Worm (Caenorhabditis elegans) whole organism, L4 larva: ENCODE data around the gene tofu-1.

Experiments used
- F44E2.7 ChIP-seq: fragments of 200-800 bp; sonication (Bioruptor generic); IDR thresholded peaks from 2 replicates; pipeline ENCODE4 v2.1.2; 2022; ENCODE audit warnings: missing genetic modification characterization, missing compliant biosample characterization
- F49E8.2 ChIP-seq: sonication (generic microtip); optimal IDR thresholded peaks from 2 replicates; lab custom pipeline; 2016; ENCODE audit warnings: missing compliant biosample characterization, mild to moderate bottlenecking, missing genetic modification characterization, borderline replicate concordance
- T20F7.1 ChIP-seq: fragments of 200-800 bp; sonication (Bioruptor generic); optimal IDR thresholded peaks from 2 replicates; lab custom pipeline; 2018; ENCODE audit warnings: mild to moderate bottlenecking, missing genetic modification characterization, missing compliant biosample characterization
- T26A8.4 ChIP-seq: fragments of 200-800 bp; sonication (Bioruptor generic); IDR thresholded peaks from 2 replicates; pipeline ENCODE4 v1.3.6; 2022; ENCODE audit warnings: missing genetic modification characterization, missing compliant biosample characterization
- Y48G9A.11 ChIP-seq: fragments of 200-800 bp; sonication (Bioruptor generic); IDR thresholded peaks from 2 replicates; pipeline ENCODE4 v1.3.6; 2022; ENCODE audit warnings: missing genetic modification reagents, missing genetic modification characterization, missing compliant biosample characterization
- ZK337.2 ChIP-seq: fragments of 200-800 bp; sonication (Bioruptor generic); IDR thresholded peaks from 2 replicates; pipeline ENCODE4 v1.3.6; 2022; ENCODE audit warnings: missing genetic modification reagents, missing genetic modification characterization, missing compliant biosample characterization
- aha-1 ChIP-seq: fragments of 150-350 bp; peaks from one replicate; lab custom pipeline; 2014; ENCODE audit warnings: missing biosample characterization, missing genetic modification characterization
- ama-1 ChIP-seq: fragments of 150-350 bp; optimal IDR thresholded peaks from 2 replicates; lab custom pipeline; 2014; ENCODE audit warnings: inconsistent platforms, mixed read lengths
- arid-1 ChIP-seq: fragments of 200-800 bp; sonication (Bioruptor generic); conservative IDR thresholded peaks from 2 replicates; pipeline ENCODE4 v1.3.6; 2022; ENCODE audit warnings: missing genetic modification reagents, missing genetic modification characterization, missing compliant biosample characterization
- ctbp-1 ChIP-seq: fragments of 200-800 bp; sonication (Bioruptor generic); IDR thresholded peaks from 2 replicates; pipeline ENCODE4 v1.3.6; 2022; ENCODE audit warnings: missing genetic modification reagents, missing genetic modification characterization, missing compliant biosample characterization
- daf-19 ChIP-seq: fragments of 200-800 bp; sonication (Bioruptor generic); conservative IDR thresholded peaks from 2 replicates; pipeline ENCODE4 v1.3.6; 2022; ENCODE audit warnings: missing genetic modification characterization, missing compliant biosample characterization
- daf-8 ChIP-seq: fragments of 200-800 bp; sonication (Bioruptor generic); IDR thresholded peaks from 2 replicates; pipeline ENCODE4 v1.3.6; 2022; ENCODE audit warnings: missing genetic modification characterization, missing compliant biosample characterization
- dmd-6 ChIP-seq: fragments of 200-800 bp; sonication (Bioruptor generic); IDR thresholded peaks from 2 replicates; pipeline ENCODE4 v1.3.6; 2022; ENCODE audit warnings: missing genetic modification reagents, missing genetic modification characterization, missing compliant biosample characterization
- duxl-1 ChIP-seq: sonication (generic microtip); optimal IDR thresholded peaks from 2 replicates; lab custom pipeline; 2016; ENCODE audit warnings: mild to moderate bottlenecking, missing genetic modification characterization, moderate library complexity, missing compliant biosample characterization; ENCODE audit not compliant: poor library complexity
- egl-27 ChIP-seq: sonication (generic microtip); optimal IDR thresholded peaks from 3 replicates; lab custom pipeline; 2017; ENCODE audit warnings: missing biosample characterization, missing genetic modification reagents, missing genetic modification characterization
- egl-43 ChIP-seq: fragments of 200-800 bp; sonication (Bioruptor generic); IDR thresholded peaks from 2 replicates; pipeline ENCODE4 v1.3.6; 2022; ENCODE audit warnings: missing genetic modification reagents, missing genetic modification characterization, missing compliant biosample characterization
- hlh-11 ChIP-seq: fragments of 200-800 bp; sonication (Bioruptor generic); optimal IDR thresholded peaks from 2 replicates; lab custom pipeline; 2018; ENCODE audit warnings: mild to moderate bottlenecking, missing genetic modification characterization, missing compliant biosample characterization
- hlh-30 ChIP-seq: sonication (generic microtip); optimal IDR thresholded peaks from 2 replicates; lab custom pipeline; 2017; ENCODE audit warnings: antibody characterized with exemption, mild to moderate bottlenecking, missing genetic modification characterization, missing compliant biosample characterization; ENCODE audit not compliant: insufficient read depth
- hmg-1.1 ChIP-seq: fragments of 200-800 bp; sonication (Bioruptor generic); IDR thresholded peaks from 2 replicates; pipeline ENCODE4 v1.3.6; 2022; ENCODE audit warnings: missing genetic modification reagents, missing genetic modification characterization, missing compliant biosample characterization
- lim-7 ChIP-seq: fragments of 200-800 bp; sonication (Bioruptor generic); IDR thresholded peaks from 2 replicates; pipeline ENCODE4 v1.3.6; 2022; ENCODE audit warnings: missing genetic modification characterization, missing compliant biosample characterization
- lin-1 ChIP-seq: fragments of 200-800 bp; sonication (Bioruptor generic); IDR thresholded peaks from 2 replicates; pipeline ENCODE4 v1.3.6; 2022; ENCODE audit warnings: missing genetic modification reagents, missing genetic modification characterization, missing compliant biosample characterization
- lin-15B ChIP-seq: fragments of 150-350 bp; sonication (generic microtip); optimal IDR thresholded peaks from 3 replicates; lab custom pipeline; 2014; ENCODE audit warnings: missing biosample characterization, missing genetic modification characterization
- lsy-2 ChIP-seq, 2 experiments: fragments of 150-350 bp in 1 of 2; sonication (generic microtip) in 1 of 2; optimal IDR thresholded peaks; 2 replicates each; lab custom pipeline; 2014 to 2017; ENCODE audit warnings: missing biosample characterization in 2 of 2, missing genetic modification characterization in 2 of 2
- madf-5 ChIP-seq, 2 experiments: fragments of 200-800 bp; sonication (Bioruptor generic); IDR thresholded peaks; 2 replicates each; pipeline ENCODE4 v1.3.6; 2022; ENCODE audit warnings: missing compliant biosample characterization in 2 of 2, missing genetic modification characterization in 2 of 2
- mdl-1 ChIP-seq, 2 experiments: fragments of 150-350 bp in 1 of 2; sonication (generic microtip) in 1 of 2; optimal IDR thresholded peaks; 2 replicates each; lab custom pipeline; 2014 to 2017; ENCODE audit warnings: missing biosample characterization in 2 of 2, missing genetic modification characterization in 2 of 2
- mdt-29 ChIP-seq: fragments of 200-800 bp; sonication (Bioruptor generic); IDR thresholded peaks from 2 replicates; pipeline ENCODE4 v1.3.6; 2022; ENCODE audit warnings: missing genetic modification reagents, missing genetic modification characterization, missing compliant biosample characterization
- mep-1 ChIP-seq: fragments of 150-350 bp; sonication (generic microtip); optimal IDR thresholded peaks from 3 replicates; lab custom pipeline; 2014; ENCODE audit warnings: missing biosample characterization, missing genetic modification characterization
- mes-2 ChIP-seq: sonication (generic microtip); optimal IDR thresholded peaks from 2 replicates; lab custom pipeline; 2016; ENCODE audit warnings: missing genotype, mild to moderate bottlenecking, missing genetic modification characterization, missing compliant biosample characterization; ENCODE audit not compliant: poor library complexity, severe bottlenecking
- nhr-10 ChIP-seq: fragments of 150-350 bp; optimal IDR thresholded peaks from 2 replicates; lab custom pipeline; 2014; ENCODE audit warnings: missing biosample characterization, missing genetic modification characterization
- nhr-102 ChIP-seq: sonication (generic microtip); optimal IDR thresholded peaks from 2 replicates; lab custom pipeline; 2016; ENCODE audit warnings: mild to moderate bottlenecking, missing genetic modification characterization, moderate library complexity, missing compliant biosample characterization
- nhr-11 ChIP-seq: fragments of 150-350 bp; optimal IDR thresholded peaks from 2 replicates; lab custom pipeline; 2014; ENCODE audit warnings: missing biosample characterization, missing genetic modification characterization
- nhr-25 ChIP-seq: sonication (generic microtip); optimal IDR thresholded peaks from 2 replicates; lab custom pipeline; 2017; ENCODE audit warnings: missing genetic modification characterization, mild to moderate bottlenecking, missing compliant biosample characterization, antibody characterized with exemption, moderate library complexity, borderline replicate concordance; ENCODE audit not compliant: insufficient read depth
- nhr-42 ChIP-seq: fragments of 200-800 bp; sonication (Bioruptor generic); IDR thresholded peaks from 2 replicates; pipeline ENCODE4 v1.3.6; 2022; ENCODE audit warnings: missing genetic modification characterization, missing compliant biosample characterization
- nhr-76 ChIP-seq: fragments of 150-350 bp; optimal IDR thresholded peaks from 2 replicates; lab custom pipeline; 2014; ENCODE audit warnings: missing biosample characterization, missing genetic modification characterization
- pha-4 ChIP-seq, 2 experiments: fragments of 150-350 bp in 1 of 2; fragments of 200-800 bp in 1 of 2; sonication (Bioruptor generic) in 1 of 2; IDR thresholded peaks in 1 of 2; optimal IDR thresholded peaks in 1 of 2; 2 replicates each; pipeline versions ENCODE4 v1.3.6 to Lab custom; 2014 to 2022; ENCODE audit warnings: missing genetic modification characterization in 2 of 2, missing genetic modification reagents in 2 of 2, missing biosample characterization in 1 of 2, missing compliant biosample characterization in 1 of 2
- pqm-1 ChIP-seq: sonication (generic microtip); optimal IDR thresholded peaks from 2 replicates; lab custom pipeline; 2017; ENCODE audit warnings: missing biosample characterization, missing genetic modification characterization
- sdz-12 ChIP-seq: fragments of 200-800 bp; sonication (Bioruptor generic); optimal IDR thresholded peaks from 2 replicates; lab custom pipeline; 2018; ENCODE audit warnings: mild to moderate bottlenecking, missing genetic modification characterization, missing compliant biosample characterization
- set-16 ChIP-seq: fragments of 200-800 bp; sonication (Bioruptor generic); IDR thresholded peaks from 2 replicates; pipeline ENCODE4 v1.3.6; 2022; ENCODE audit warnings: missing genetic modification reagents, missing genetic modification characterization, missing compliant biosample characterization
- snpc-1.2 ChIP-seq: fragments of 200-800 bp; sonication (Bioruptor generic); IDR thresholded peaks from 2 replicates; pipeline ENCODE4 v1.3.6; 2022; ENCODE audit warnings: missing genetic modification reagents, missing genetic modification characterization, missing compliant biosample characterization
- spr-1 ChIP-seq: sonication (generic microtip); optimal IDR thresholded peaks from 2 replicates; lab custom pipeline; 2016; ENCODE audit warnings: mild to moderate bottlenecking, missing genetic modification characterization, missing compliant biosample characterization
- tag-97 ChIP-seq: fragments of 200-800 bp; sonication (Bioruptor generic); IDR thresholded peaks from 2 replicates; pipeline ENCODE4 v1.3.6; 2022; ENCODE audit warnings: missing genetic modification characterization, missing compliant biosample characterization
- tra-1 ChIP-seq: fragments of 200-800 bp; sonication (Bioruptor generic); IDR thresholded peaks from 2 replicates; pipeline ENCODE4 v1.3.6; 2022; ENCODE audit warnings: missing genetic modification reagents, missing genetic modification characterization, missing compliant biosample characterization
- unc-39 ChIP-seq: sonication (generic microtip); optimal IDR thresholded peaks from 2 replicates; lab custom pipeline; 2017; ENCODE audit warnings: missing biosample characterization, missing genetic modification characterization
- zag-1 ChIP-seq: fragments of 150-350 bp; optimal IDR thresholded peaks from 2 replicates; lab custom pipeline; 2014; ENCODE audit warnings: missing biosample characterization, missing genetic modification characterization
- zfp-3 ChIP-seq: fragments of 200-800 bp; sonication (Bioruptor generic); conservative IDR thresholded peaks from 2 replicates; pipeline ENCODE4 v1.3.6; 2022; ENCODE audit warnings: missing genetic modification reagents, missing genetic modification characterization, missing compliant biosample characterization
- zip-2 ChIP-seq: fragments of 150-350 bp; optimal IDR thresholded peaks from 2 replicates; lab custom pipeline; 2014; ENCODE audit warnings: missing biosample characterization, missing genetic modification characterization

The tofu-1 gene

ce11 chrV:9982568-9982967 is 1.6 kb downstream of the tofu-1 start, which contains the start of gene C27H6.9:
C27H6.9 (plus strand) TSS chrV:9982868.
- TF ChIP-seq zip-2 (tag; lab: Kevin White, UChicago) (no peak), ctbp-1 (GFP tag; lab: Robert Waterston, UW) (no peak), nhr-11 (tag; lab: Kevin White, UChicago) (no peak), tag-97 (no peak), mep-1 (tag; lab: Kevin White, UChicago) (no peak), Y48G9A.11 (GFP tag; lab: Robert Waterston, UW) (no peak), nhr-10 (tag; lab: Kevin White, UChicago) (no peak), egl-27 (tag; lab: Kevin White, UChicago) (no peak), nhr-76 (tag; lab: Kevin White, UChicago) (no peak), ama-1 (lab: Kevin White, UChicago) (no peak), lin-1 (GFP tag; lab: Robert Waterston, UW) (no peak), lsy-2 (tag; optimal IDR thresholded peaks at IDR 0.05; lab: Kevin White, UChicago) (no peak), dmd-6 (GFP tag; lab: Robert Waterston, UW) (no peak), arid-1 (GFP tag; lab: Robert Waterston, UW) (no peak), aha-1 (no peak)

DNA sequence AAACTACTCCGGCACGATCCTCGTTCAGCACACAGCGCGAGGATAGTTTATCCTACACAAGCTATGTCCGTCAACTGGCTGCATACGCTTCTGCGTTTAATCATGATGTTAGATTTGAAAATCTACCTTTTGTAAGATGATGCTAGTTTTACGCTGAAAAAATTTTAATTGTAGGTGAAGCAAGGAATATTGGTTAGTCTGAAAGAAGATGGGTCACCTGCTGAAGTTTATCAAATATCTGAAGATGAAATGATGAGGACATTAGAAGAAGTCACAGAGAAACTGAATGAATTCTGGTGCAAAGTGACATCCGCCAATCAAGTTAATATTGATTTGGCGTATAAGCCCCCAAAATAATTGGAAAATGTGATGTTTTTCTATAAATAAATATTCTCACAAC is 2.6 kb downstream of the tofu-1 start:
- TF ChIP-seq hmg-1.1 (GFP tag; lab: Robert Waterston, UW) (0 out of 2 replicates have a peak, but pooled peaks have one; percentile 24), lsy-2 (tag; optimal IDR thresholded peaks at IDR 0.05; lab: Kevin White, UChicago) (peak in 1 of 2 experiments; percentile 19), madf-5 (GFP tag; IDR thresholded peaks at IDR 0.05; lab: Robert Waterston, UW) (no peak), aha-1 (peak; percentile 40), mep-1 (tag; lab: Kevin White, UChicago) (peak; percentile 39), nhr-76 (tag; lab: Kevin White, UChicago) (no peak), dmd-6 (GFP tag; lab: Robert Waterston, UW) (peak; percentile 11; the same call in 1 of the 2 replicates), lin-1 (GFP tag; lab: Robert Waterston, UW) (0 out of 2 replicates have a peak, but pooled peaks have one; percentile 25), set-16 (GFP tag; lab: Robert Waterston, UW) (no peak), zag-1 (tag; lab: Kevin White, UChicago) (no peak), duxl-1 (tag; lab: Kevin White, UChicago) (no peak), sdz-12 (GFP tag; lab: Kevin White, UChicago) (no peak), lin-15B (tag; lab: Kevin White, UChicago) (no peak), mdl-1 (tag; optimal IDR thresholded peaks at IDR 0.05; lab: Kevin White, UChicago) (no peak), F44E2.7 (GFP tag; lab: Robert Waterston, UW) (no peak), nhr-11 (tag; lab: Kevin White, UChicago) (no peak), hlh-30 (tag; lab: Kevin White, UChicago) (no peak), daf-8 (GFP tag; lab: Robert Waterston, UW) (no peak), mes-2 (tag; lab: Kevin White, UChicago) (no peak), lim-7 (no peak), zip-2 (tag; lab: Kevin White, UChicago) (no peak), nhr-42 (GFP tag; lab: Robert Waterston, UW) (no peak), zfp-3 (GFP tag; lab: Robert Waterston, UW) (peak; percentile 77), F49E8.2 (tag; lab: Kevin White, UChicago) (no peak), pha-4 (GFP tag; IDR thresholded peaks at IDR 0.05; lab: Robert Waterston, UW) (0 out of 2 replicates have a peak, but pooled peaks have one; percentile 30), pha-4 (tag; optimal IDR thresholded peaks at IDR 0.05; lab: Kevin White, UChicago) (no peak), egl-43 (0 out of 2 replicates have a peak, but pooled peaks have one; percentile 20), nhr-25 (tag; lab: Kevin White, UChicago) (no peak), unc-39 (tag; lab: Kevin White, UChicago) (no peak), snpc-1.2 (GFP tag; lab: Robert Waterston, UW) (0 out of 2 replicates have a peak, but pooled peaks have one; percentile 18), T26A8.4 (GFP tag; lab: Robert Waterston, UW) (peak; percentile 49; the same call in 1 of the 2 replicates), daf-19 (GFP tag; lab: Robert Waterston, UW) (0 out of 2 replicates have a peak, but pooled peaks have one; percentile 24), mdt-29 (GFP tag; lab: Robert Waterston, UW) (peak; percentile 15; the same call in 1 of the 2 replicates), ZK337.2 (GFP tag; lab: Robert Waterston, UW) (no peak), hlh-11 (tag; lab: Kevin White, UChicago) (peak; percentile 22), tra-1 (0 out of 2 replicates have a peak, but pooled peaks have one; percentile 57), nhr-102 (no peak), tag-97 (no peak), T20F7.1 (GFP tag; lab: Kevin White, UChicago) (peak; percentile 69), spr-1 (no peak), pqm-1 (no peak)
